Worm (Caenorhabditis elegans) whole organism, L4 larva: Measurements from ENCODE around the gene vti-1.

Source experiments
- F10B5.3 ChIP-seq: sonication (generic microtip); optimal IDR thresholded peaks from 2 replicates; lab custom pipeline; 2016; ENCODE audit warnings: mild to moderate bottlenecking, missing genetic modification characterization, missing compliant biosample characterization
- F49E8.2 ChIP-seq: sonication (generic microtip); optimal IDR thresholded peaks from 2 replicates; lab custom pipeline; 2016; ENCODE audit warnings: missing compliant biosample characterization, mild to moderate bottlenecking, missing genetic modification characterization, borderline replicate concordance
- T20F7.1 ChIP-seq: fragments of 200-800 bp; sonication (Bioruptor generic); optimal IDR thresholded peaks from 2 replicates; lab custom pipeline; 2018; ENCODE audit warnings: mild to moderate bottlenecking, missing genetic modification characterization, missing compliant biosample characterization
- Y48G9A.11 ChIP-seq: fragments of 200-800 bp; sonication (Bioruptor generic); IDR thresholded peaks from 2 replicates; pipeline ENCODE4 v1.3.6; 2022; ENCODE audit warnings: missing genetic modification reagents, missing genetic modification characterization, missing compliant biosample characterization
- Y75B8A.6 ChIP-seq: fragments of 200-800 bp; sonication (Bioruptor generic); IDR thresholded peaks from 2 replicates; pipeline ENCODE4 v1.3.6; 2022; ENCODE audit warnings: missing genetic modification reagents, missing genetic modification characterization, missing compliant biosample characterization
- ZK546.5 ChIP-seq, 2 experiments: sonication (generic microtip); optimal IDR thresholded peaks; 2 replicates each; lab custom pipeline; 2017; ENCODE audit warnings: missing biosample characterization in 2 of 2, missing genetic modification characterization in 2 of 2
- aha-1 ChIP-seq: fragments of 150-350 bp; peaks from one replicate; lab custom pipeline; 2014; ENCODE audit warnings: missing biosample characterization, missing genetic modification characterization
- arid-1 ChIP-seq: fragments of 200-800 bp; sonication (Bioruptor generic); conservative IDR thresholded peaks from 2 replicates; pipeline ENCODE4 v1.3.6; 2022; ENCODE audit warnings: missing genetic modification reagents, missing genetic modification characterization, missing compliant biosample characterization
- ceh-44 ChIP-seq: fragments of 200-800 bp; sonication (Bioruptor generic); IDR thresholded peaks from 2 replicates; pipeline ENCODE4 v1.3.6; 2022; ENCODE audit warnings: missing genetic modification reagents, missing genetic modification characterization, missing compliant biosample characterization
- ceh-82 ChIP-seq: sonication (generic microtip); optimal IDR thresholded peaks from 2 replicates; lab custom pipeline; 2017; ENCODE audit warnings: missing biosample characterization, missing genetic modification characterization
- daf-19 ChIP-seq: fragments of 200-800 bp; sonication (Bioruptor generic); conservative IDR thresholded peaks from 2 replicates; pipeline ENCODE4 v1.3.6; 2022; ENCODE audit warnings: missing genetic modification characterization, missing compliant biosample characterization
- daf-8 ChIP-seq: fragments of 200-800 bp; sonication (Bioruptor generic); IDR thresholded peaks from 2 replicates; pipeline ENCODE4 v1.3.6; 2022; ENCODE audit warnings: missing genetic modification characterization, missing compliant biosample characterization
- dmd-8 ChIP-seq: fragments of 200-800 bp; sonication (Bioruptor generic); IDR thresholded peaks from 2 replicates; pipeline ENCODE4 v1.3.6; 2022; ENCODE audit warnings: missing genetic modification characterization, missing compliant biosample characterization
- dmd-9 ChIP-seq: fragments of 200-800 bp; sonication (Bioruptor generic); IDR thresholded peaks from 2 replicates; pipeline ENCODE4 v1.3.6; 2022; ENCODE audit warnings: missing genetic modification reagents, missing genetic modification characterization, missing compliant biosample characterization
- hif-1 ChIP-seq, 2 experiments: sonication (generic microtip); optimal IDR thresholded peaks; 2 replicates each; lab custom pipeline; 2016 to 2017; ENCODE audit warnings: missing compliant biosample characterization in 2 of 2, missing genetic modification characterization in 2 of 2, missing genetic modification reagents in 2 of 2, missing genotype in 2 of 2, mild to moderate bottlenecking in 1 of 2
- hmg-1.1 ChIP-seq: fragments of 200-800 bp; sonication (Bioruptor generic); IDR thresholded peaks from 2 replicates; pipeline ENCODE4 v1.3.6; 2022; ENCODE audit warnings: missing genetic modification reagents, missing genetic modification characterization, missing compliant biosample characterization
- lin-39 ChIP-seq: fragments of 150-350 bp; optimal IDR thresholded peaks from 2 replicates; lab custom pipeline; 2014; ENCODE audit warnings: missing biosample characterization, missing genetic modification reagents, missing genetic modification characterization
- madf-9 ChIP-seq: fragments of 200-800 bp; sonication (Bioruptor generic); conservative IDR thresholded peaks from 2 replicates; pipeline ENCODE4 v1.3.6; 2022; ENCODE audit warnings: missing genetic modification reagents, missing genetic modification characterization, missing compliant biosample characterization
- mep-1 ChIP-seq: fragments of 150-350 bp; sonication (generic microtip); optimal IDR thresholded peaks from 3 replicates; lab custom pipeline; 2014; ENCODE audit warnings: missing biosample characterization, missing genetic modification characterization
- mes-2 ChIP-seq: sonication (generic microtip); optimal IDR thresholded peaks from 2 replicates; lab custom pipeline; 2016; ENCODE audit warnings: missing genotype, mild to moderate bottlenecking, missing genetic modification characterization, missing compliant biosample characterization; ENCODE audit not compliant: poor library complexity, severe bottlenecking
- mxl-2 ChIP-seq: fragments of 200-800 bp; sonication (Bioruptor generic); conservative IDR thresholded peaks from 2 replicates; pipeline ENCODE4 v1.3.6; 2022; ENCODE audit warnings: missing genetic modification reagents, missing genetic modification characterization, missing compliant biosample characterization
- nhr-25 ChIP-seq: sonication (generic microtip); optimal IDR thresholded peaks from 2 replicates; lab custom pipeline; 2017; ENCODE audit warnings: missing genetic modification characterization, mild to moderate bottlenecking, missing compliant biosample characterization, antibody characterized with exemption, moderate library complexity, borderline replicate concordance; ENCODE audit not compliant: insufficient read depth
- nhr-28 ChIP-seq: fragments of 150-350 bp; optimal IDR thresholded peaks from 2 replicates; lab custom pipeline; 2014; ENCODE audit warnings: missing biosample characterization, missing genetic modification characterization
- nhr-6 ChIP-seq: fragments of 150-350 bp; optimal IDR thresholded peaks from 2 replicates; lab custom pipeline; 2014; ENCODE audit warnings: missing biosample characterization, missing genetic modification characterization
- pha-4 ChIP-seq, 2 experiments: fragments of 150-350 bp in 1 of 2; fragments of 200-800 bp in 1 of 2; sonication (Bioruptor generic) in 1 of 2; IDR thresholded peaks in 1 of 2; optimal IDR thresholded peaks in 1 of 2; 2 replicates each; pipeline versions ENCODE4 v1.3.6 to Lab custom; 2014 to 2022; ENCODE audit warnings: missing genetic modification characterization in 2 of 2, missing genetic modification reagents in 2 of 2, missing biosample characterization in 1 of 2, missing compliant biosample characterization in 1 of 2
- php-3 ChIP-seq: fragments of 200-800 bp; sonication (Bioruptor generic); IDR thresholded peaks from 2 replicates; pipeline ENCODE4 v1.3.6; 2022; ENCODE audit warnings: missing genetic modification reagents, missing genetic modification characterization, missing compliant biosample characterization
- skn-1 ChIP-seq: fragments of 150-350 bp; optimal IDR thresholded peaks from 2 replicates; lab custom pipeline; 2014; ENCODE audit warnings: missing biosample characterization, missing genetic modification characterization
- snpc-4 ChIP-seq: fragments of 150-350 bp; optimal IDR thresholded peaks from 2 replicates; lab custom pipeline; 2014; ENCODE audit warnings: missing biosample characterization, missing genetic modification characterization
- spr-3 ChIP-seq: fragments of 200-800 bp; sonication (Bioruptor generic); optimal IDR thresholded peaks from 2 replicates; lab custom pipeline; 2018; ENCODE audit warnings: mild to moderate bottlenecking, missing genetic modification characterization, missing compliant biosample characterization
- tag-97 ChIP-seq: fragments of 200-800 bp; sonication (Bioruptor generic); IDR thresholded peaks from 2 replicates; pipeline ENCODE4 v1.3.6; 2022; ENCODE audit warnings: missing genetic modification characterization, missing compliant biosample characterization
- zfp-2 ChIP-seq: sonication (generic microtip); optimal IDR thresholded peaks from 2 replicates; lab custom pipeline; 2016; ENCODE audit warnings: mild to moderate bottlenecking, missing genetic modification characterization, missing compliant biosample characterization
- zfp-3 ChIP-seq: fragments of 200-800 bp; sonication (Bioruptor generic); conservative IDR thresholded peaks from 2 replicates; pipeline ENCODE4 v1.3.6; 2022; ENCODE audit warnings: missing genetic modification reagents, missing genetic modification characterization, missing compliant biosample characterization
- zip-11 ChIP-seq: fragments of 200-800 bp; sonication (Bioruptor generic); IDR thresholded peaks from 2 replicates; pipeline ENCODE4 v1.3.6; 2022; ENCODE audit warnings: missing genetic modification characterization, missing compliant biosample characterization
- ztf-11 ChIP-seq: fragments of 150-350 bp; optimal IDR thresholded peaks from 2 replicates; lab custom pipeline; 2014; ENCODE audit warnings: missing biosample characterization, missing genetic modification characterization

The vti-1 gene

DNA sequence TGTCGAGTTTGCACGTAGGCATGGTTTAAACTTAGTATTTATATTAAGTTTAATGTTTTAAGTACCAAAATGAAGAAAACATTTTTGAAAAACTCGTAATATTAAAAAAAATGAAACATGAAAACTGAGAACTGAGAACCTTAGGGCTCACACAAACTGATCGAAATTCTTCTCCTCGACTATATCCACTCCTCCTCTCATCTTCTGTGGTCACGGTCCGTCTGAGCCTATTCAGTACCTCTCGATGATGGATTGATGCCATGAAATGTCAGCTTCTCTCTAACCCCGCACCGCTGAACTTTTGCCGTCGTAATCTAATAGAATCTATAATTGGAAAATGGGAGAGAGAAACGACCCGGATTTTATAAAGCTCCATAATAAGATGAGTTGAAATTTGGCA is 18.0 kb upstream of the vti-1 start, which contains the start of gene nlp-56:
TSS of gene nlp-56 (minus strand) at position 257 of the 400 bp plus-strand sequence.
- TF ChIP-seq T20F7.1 (GFP tag; lab: Kevin White, UChicago) (no peak), lin-39 (tag; lab: Kevin White, UChicago) (no peak), hif-1 (tag; optimal IDR thresholded peaks at IDR 0.05; lab: Kevin White, UChicago) (no peak), mes-2 (tag; lab: Kevin White, UChicago) (no peak), nhr-28 (tag; lab: Kevin White, UChicago) (no peak), aha-1 (tag; lab: Kevin White, UChicago) (peak; percentile 93), tag-97 (no peak), hmg-1.1 (GFP tag; lab: Robert Waterston, UW) (no peak)

- TF ChIP-seq ZK546.5 (tag; optimal IDR thresholded peaks at IDR 0.05; lab: Kevin White, UChicago) = no peak
- no peak for TF ChIP-seq skn-1
- TF ChIP-seq ceh-44 (GFP tag; lab: Robert Waterston, UW) = no peak
- TF ChIP-seq madf-9 (GFP tag; lab: Robert Waterston, UW) = no peak
- TF ChIP-seq dmd-9 (GFP tag; lab: Robert Waterston, UW) = no peak
- no peak for TF ChIP-seq spr-3 (GFP tag; lab: Kevin White, UChicago)
- TF ChIP-seq zip-11 (GFP tag; lab: Robert Waterston, UW) = no peak
- no peak for TF ChIP-seq mxl-2 (GFP tag; lab: Robert Waterston, UW)
- TF ChIP-seq ztf-11 (tag; lab: Kevin White, UChicago) = no peak
- TF ChIP-seq nhr-28 (tag; lab: Kevin White, UChicago) = no peak
- TF ChIP-seq daf-19 (GFP tag; lab: Robert Waterston, UW) = no peak
- no peak for TF ChIP-seq nhr-25 (tag; lab: Kevin White, UChicago)
- TF ChIP-seq zfp-2 = no peak
- no peak for TF ChIP-seq arid-1 (GFP tag; lab: Robert Waterston, UW)
- TF ChIP-seq mep-1 (tag; lab: Kevin White, UChicago) = no peak
- no peak for TF ChIP-seq php-3 (GFP tag; lab: Robert Waterston, UW)
- no peak for TF ChIP-seq Y75B8A.6 (GFP tag; lab: Robert Waterston, UW)
Observed at ce11 chrIV:14782211-14782610, 15.7 kb upstream of the vti-1 start, which contains the start of gene Y57G11C.1130. TSS of gene Y57G11C.1130 (plus strand) at chrIV:14782511.

ce11 chrIV:14781537-14781936 is 15.1 kb upstream of the vti-1 start, which contains the start of gene Y57G11C.8:
TSS of gene Y57G11C.8 (plus strand) at chrIV:14781837.
- TF ChIP-seq F10B5.3 (tag; lab: Kevin White, UChicago) (no peak), pha-4 (GFP tag; IDR thresholded peaks at IDR 0.05; lab: Robert Waterston, UW) (no peak), pha-4 (tag; optimal IDR thresholded peaks at IDR 0.05; lab: Kevin White, UChicago) (no peak), ZK546.5 (tag; optimal IDR thresholded peaks at IDR 0.05; lab: Kevin White, UChicago) (no peak), zfp-3 (GFP tag; lab: Robert Waterston, UW) (no peak), Y75B8A.6 (GFP tag; lab: Robert Waterston, UW) (no peak), dmd-8 (GFP tag; lab: Robert Waterston, UW) (no peak), snpc-4 (tag; lab: Kevin White, UChicago) (no peak), ceh-44 (GFP tag; lab: Robert Waterston, UW) (no peak), daf-8 (GFP tag; lab: Robert Waterston, UW) (no peak), nhr-6 (tag; lab: Kevin White, UChicago) (no peak), zfp-2 (no peak), Y48G9A.11 (GFP tag; lab: Robert Waterston, UW) (no peak), ceh-82 (tag; lab: Kevin White, UChicago) (no peak), spr-3 (GFP tag; lab: Kevin White, UChicago) (no peak)
- TF ChIP-seq, all 104 proteins: peak for 0

- peak; percentile 66 for TF ChIP-seq F49E8.2
Observed at ce11 chrIV:14780566-14780965, 14.1 kb upstream of the vti-1 start.
